Worm (Caenorhabditis elegans) whole organism, dauer: ENCODE data around the gene pals-21.
"Not testable (repeated sequence)": the region's sequence is repeated elsewhere in the genome, so short reads cannot be mapped to it uniquely, and the experiment has no call there.

Experiments used
- unc-62 ChIP-seq: sonication (generic microtip); optimal IDR thresholded peaks from 2 replicates; lab custom pipeline; 2017; ENCODE audit warnings: missing biosample characterization, missing genetic modification reagents, missing genetic modification characterization

Gene pals-21

ce11 chrIII:1359669-1360068, 20.8 kb downstream of the pals-21 start, which contains the start of gene Y82E9BR.9:
Gene Y82E9BR.9, minus strand, starts transcription at chrIII:1359769.
- no peak for TF ChIP-seq unc-62

- not testable (repeated sequence) for TF ChIP-seq unc-62
These were observed 22.5 kb downstream of the pals-21 start, which contains the start of gene Y82E9BR.8 for ce11 chrIII:1357973-1358372. Gene Y82E9BR.8, minus strand, starts transcription at chrIII:1358073.

- TF ChIP-seq unc-62: no peak
These were observed 25.1 kb downstream of the pals-21 start, which contains the start of gene Y82E9BL.1 for ce11 chrIII:1355320-1355719. Gene Y82E9BL.1, minus strand, starts transcription at chrIII:1355420.

ce11 chrIII:1354523-1354922, 25.9 kb downstream of the pals-21 start:
- no peak for TF ChIP-seq unc-62

- TF ChIP-seq unc-62: no peak
These were observed 29.7 kb downstream of the pals-21 start, which contains the start of gene Y82E9BL.3 for ce11 chrIII:1350745-1351144. Gene Y82E9BL.3, minus strand, starts transcription at chrIII:1350845.

ce11 chrIII:1349313-1349712, 31.1 kb downstream of the pals-21 start, which contains the start of gene fbxa-25:
Gene fbxa-25, minus strand, starts transcription at chrIII:1349450.
- TF ChIP-seq unc-62: no peak

ce11 chrIII:1347539-1347938, 32.9 kb downstream of the pals-21 start, which contains the start of gene Y82E9BL.5:
Gene Y82E9BL.5, minus strand, starts transcription at chrIII:1347639.
- TF ChIP-seq unc-62: no peak

ce11 chrIII:1347003-1347402, 33.4 kb downstream of the pals-21 start:
- TF ChIP-seq unc-62: no peak

- no peak for TF ChIP-seq unc-62
These were observed 34.7 kb downstream of the pals-21 start, which contains the start of gene Y82E9BL.6 for ce11 chrIII:1345694-1346093. Gene Y82E9BL.6, minus strand, starts transcription at chrIII:1345794.

ce11 chrIII:1342919-1343419, 37.5 kb downstream of the pals-21 start, which contains the start of gene fbxa-27:
Gene fbxa-27, plus strand, starts transcription at chrIII:1342969.
- TF ChIP-seq unc-62: no peak

- no peak for TF ChIP-seq unc-62
These were observed 37.9 kb downstream of the pals-21 start, which contains the start of gene fbxa-26 for ce11 chrIII:1342488-1342887. Gene fbxa-26, minus strand, starts transcription at chrIII:1342522.

ce11 chrIII:1340240-1340639, 40.2 kb downstream of the pals-21 start, which contains the start of gene fbxa-5:
Gene fbxa-5, minus strand, starts transcription at chrIII:1340340.
- TF ChIP-seq unc-62: no peak

ce11 chrIII:1331894-1332293, 48.5 kb downstream of the pals-21 start, which contains the start of gene Y82E9BL.19:
Gene Y82E9BL.19, plus strand, starts transcription at chrIII:1332016.
- TF ChIP-seq unc-62: no peak
